Worm (Caenorhabditis elegans): ENCODE data around the gene msp-76.

- no peak for TF ChIP-seq jun-1 (tag; optimal IDR thresholded peaks at IDR 0.05)
- no peak for TF ChIP-seq efl-3 (GFP tag; optimal IDR thresholded peaks at IDR 0.05)
- TF ChIP-seq fkh-10 (GFP tag; optimal IDR thresholded peaks at IDR 0.05) = no peak
- TF ChIP-seq elt-3 (tag; optimal IDR thresholded peaks at IDR 0.05) = no peak
Measured at ce11 chrIV:9712782-9713181, 24.0 kb downstream of the msp-76 start, which contains the start of gene K01H12.4.
